Worm (Caenorhabditis elegans) whole organism, L4 larva: ENCODE data around the gene apa-2.

Source experiments
- ZK546.5 ChIP-seq, 2 experiments: sonication (generic microtip); optimal IDR thresholded peaks; 2 replicates each; lab custom pipeline; 2017; ENCODE audit warnings: missing biosample characterization in 2 of 2, missing genetic modification characterization in 2 of 2
- ama-1 ChIP-seq: fragments of 150-350 bp; optimal IDR thresholded peaks from 2 replicates; lab custom pipeline; 2014; ENCODE audit warnings: inconsistent platforms, mixed read lengths
- dpl-1 ChIP-seq: fragments of 150-350 bp; optimal IDR thresholded peaks from 2 replicates; lab custom pipeline; 2014; ENCODE audit warnings: missing biosample characterization, missing genetic modification reagents, missing genetic modification characterization
- egl-43 ChIP-seq: fragments of 200-800 bp; sonication (Bioruptor generic); IDR thresholded peaks from 2 replicates; pipeline ENCODE4 v1.3.6; 2022; ENCODE audit warnings: missing genetic modification reagents, missing genetic modification characterization, missing compliant biosample characterization
- lir-3 ChIP-seq: sonication (generic microtip); optimal IDR thresholded peaks from 2 replicates; lab custom pipeline; 2016; ENCODE audit warnings: mild to moderate bottlenecking, missing genetic modification characterization, missing compliant biosample characterization
- mxl-3 ChIP-seq: fragments of 200-800 bp; sonication (Bioruptor generic); optimal IDR thresholded peaks from 2 replicates; lab custom pipeline; 2018; ENCODE audit warnings: mild to moderate bottlenecking, missing genetic modification characterization, missing compliant biosample characterization
- nhr-102 ChIP-seq: sonication (generic microtip); optimal IDR thresholded peaks from 2 replicates; lab custom pipeline; 2016; ENCODE audit warnings: mild to moderate bottlenecking, missing genetic modification characterization, moderate library complexity, missing compliant biosample characterization
- nhr-28 ChIP-seq: fragments of 150-350 bp; optimal IDR thresholded peaks from 2 replicates; lab custom pipeline; 2014; ENCODE audit warnings: missing biosample characterization, missing genetic modification characterization
- pha-4 ChIP-seq, 2 experiments: fragments of 150-350 bp in 1 of 2; fragments of 200-800 bp in 1 of 2; sonication (Bioruptor generic) in 1 of 2; IDR thresholded peaks in 1 of 2; optimal IDR thresholded peaks in 1 of 2; 2 replicates each; pipeline versions ENCODE4 v1.3.6 to Lab custom; 2014 to 2022; ENCODE audit warnings: missing genetic modification characterization in 2 of 2, missing genetic modification reagents in 2 of 2, missing biosample characterization in 1 of 2, missing compliant biosample characterization in 1 of 2
- pqm-1 ChIP-seq: sonication (generic microtip); optimal IDR thresholded peaks from 2 replicates; lab custom pipeline; 2017; ENCODE audit warnings: missing biosample characterization, missing genetic modification characterization
- spr-1 ChIP-seq: sonication (generic microtip); optimal IDR thresholded peaks from 2 replicates; lab custom pipeline; 2016; ENCODE audit warnings: mild to moderate bottlenecking, missing genetic modification characterization, missing compliant biosample characterization
- unc-62 ChIP-seq, 3 experiments: fragments of 150-350 bp in 1 of 3; sonication (generic microtip); optimal IDR thresholded peaks in 2 of 3; peaks in 1 of 3; 1 replicate in 1 of 3; 2 replicates in 2 of 3; lab custom pipeline; 2014 to 2017; ENCODE audit warnings: missing biosample characterization in 3 of 3, missing genetic modification characterization in 3 of 3, missing genetic modification reagents in 3 of 3, missing genotype in 1 of 3

DNA sequence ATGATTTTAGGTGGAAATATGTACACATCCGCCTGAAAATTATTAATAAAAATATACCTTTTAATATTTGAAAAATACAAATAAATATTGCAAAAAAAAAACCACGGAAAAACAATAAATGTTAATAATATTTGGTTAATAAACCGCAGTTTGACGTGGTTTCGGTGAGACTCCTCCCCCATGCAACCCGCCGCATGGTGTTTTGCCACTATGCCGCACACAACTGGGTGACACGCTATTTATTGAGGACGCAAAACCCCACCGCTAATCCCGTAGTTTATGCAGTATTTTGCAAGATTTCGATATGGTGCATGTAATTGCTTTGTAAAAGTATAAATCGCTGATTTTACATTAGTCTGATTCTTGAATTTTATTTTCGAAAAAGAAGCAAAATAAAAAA, 41.9 kb upstream of the apa-2 start, which contains the start of gene gly-13:
- TF ChIP-seq unc-62 (GFP tag; optimal IDR thresholded peaks at IDR 0.05 in 1 of 2; lab: Kevin White, UChicago), result no peak
- no peak for TF ChIP-seq unc-62 (tag; optimal IDR thresholded peaks at IDR 0.05; lab: Kevin White, UChicago)
- TF ChIP-seq pqm-1 (tag; lab: Kevin White, UChicago), result no peak
- no peak for TF ChIP-seq egl-43 (GFP tag; lab: Robert Waterston, UW)
- TF ChIP-seq ama-1 (lab: Kevin White, UChicago), result no peak
- no peak for TF ChIP-seq ZK546.5 (tag; optimal IDR thresholded peaks at IDR 0.05; lab: Kevin White, UChicago)
- TF ChIP-seq lir-3 (tag; lab: Kevin White, UChicago), result no peak
- no peak for TF ChIP-seq mxl-3 (GFP tag; lab: Kevin White, UChicago)
- no peak for TF ChIP-seq nhr-102 (tag; lab: Kevin White, UChicago)
- TF ChIP-seq spr-1 (tag; lab: Kevin White, UChicago), result no peak
- TF ChIP-seq pha-4 (GFP tag; IDR thresholded peaks at IDR 0.05; lab: Robert Waterston, UW), result no peak
- no peak for TF ChIP-seq pha-4 (tag; optimal IDR thresholded peaks at IDR 0.05; lab: Kevin White, UChicago)
- TF ChIP-seq nhr-28, result no peak
- TF ChIP-seq dpl-1, result peak; percentile 6
